Worm (Caenorhabditis elegans): ENCODE results near the gene irld-7.

The irld-7 gene

ce11 chrIV:6638256-6638655 lies 48.1 kb downstream of the irld-7 start, which contains the start of gene C01B10.7:
C01B10.7 (plus strand) TSS chrIV:6638556.
- TF ChIP-seq efl-3 (GFP tag; optimal IDR thresholded peaks at IDR 0.05), result no peak
- TF ChIP-seq grh-1 (GFP tag; IDR thresholded peaks at IDR 0.05), result no peak
- no peak for TF ChIP-seq unc-130 (tag; optimal IDR thresholded peaks at IDR 0.05)
- TF ChIP-seq nhr-28 (tag; optimal IDR thresholded peaks at IDR 0.05), result no peak
- TF ChIP-seq fkh-10 (GFP tag; optimal IDR thresholded peaks at IDR 0.05), result no peak
- no peak for TF ChIP-seq skn-1 (tag; optimal IDR thresholded peaks at IDR 0.05)
- no peak for TF ChIP-seq nhr-71 (tag; optimal IDR thresholded peaks at IDR 0.05)
- TF ChIP-seq ceh-63 (GFP tag; optimal IDR thresholded peaks at IDR 0.05), result no peak
- TF ChIP-seq unc-30 (tag; optimal IDR thresholded peaks at IDR 0.05), result no peak
- TF ChIP-seq mdl-1 (tag; optimal IDR thresholded peaks at IDR 0.05), result no peak
- no peak for TF ChIP-seq pqm-1 (tag; optimal IDR thresholded peaks at IDR 0.05)
- TF ChIP-seq F16B12.6 (tag; optimal IDR thresholded peaks at IDR 0.05), result no peak

ce11 chrIV:6639880-6640279 lies 49.7 kb downstream of the irld-7 start, which contains the start of gene C01B10.6:
C01B10.6 (plus strand) TSS chrIV:6640180.
- TF ChIP-seq sup-37 (GFP tag; optimal IDR thresholded peaks at IDR 0.05), result no peak
- no peak for TF ChIP-seq pqm-1 (tag; optimal IDR thresholded peaks at IDR 0.05)
- TF ChIP-seq nhr-28 (tag; optimal IDR thresholded peaks at IDR 0.05), result no peak
- no peak for TF ChIP-seq aha-1 (tag; optimal IDR thresholded peaks at IDR 0.05)
- TF ChIP-seq egl-13 (tag; optimal IDR thresholded peaks at IDR 0.05), result no peak
- no peak for TF ChIP-seq unc-30 (tag; optimal IDR thresholded peaks at IDR 0.05)
- no peak for TF ChIP-seq lin-14 (GFP tag; optimal IDR thresholded peaks at IDR 0.05)
- no peak for TF ChIP-seq dsc-1 (tag; optimal IDR thresholded peaks at IDR 0.05)
- no peak for TF ChIP-seq ceh-8 (GFP tag; optimal IDR thresholded peaks at IDR 0.05)
- no peak for TF ChIP-seq F16B12.6 (tag; optimal IDR thresholded peaks at IDR 0.05)
- TF ChIP-seq elt-3 (tag; optimal IDR thresholded peaks at IDR 0.05), result no peak
- TF ChIP-seq nhr-85 (tag), result no peak
- no peak for TF ChIP-seq efl-3 (GFP tag; optimal IDR thresholded peaks at IDR 0.05)

All from whole organism, L1 larva.